Worm (Caenorhabditis elegans): ENCODE results near the gene Y65A5A.1.
A peak's percentile ranks its signal among the peaks of the same experiment; 100 is the strongest.

DNA sequence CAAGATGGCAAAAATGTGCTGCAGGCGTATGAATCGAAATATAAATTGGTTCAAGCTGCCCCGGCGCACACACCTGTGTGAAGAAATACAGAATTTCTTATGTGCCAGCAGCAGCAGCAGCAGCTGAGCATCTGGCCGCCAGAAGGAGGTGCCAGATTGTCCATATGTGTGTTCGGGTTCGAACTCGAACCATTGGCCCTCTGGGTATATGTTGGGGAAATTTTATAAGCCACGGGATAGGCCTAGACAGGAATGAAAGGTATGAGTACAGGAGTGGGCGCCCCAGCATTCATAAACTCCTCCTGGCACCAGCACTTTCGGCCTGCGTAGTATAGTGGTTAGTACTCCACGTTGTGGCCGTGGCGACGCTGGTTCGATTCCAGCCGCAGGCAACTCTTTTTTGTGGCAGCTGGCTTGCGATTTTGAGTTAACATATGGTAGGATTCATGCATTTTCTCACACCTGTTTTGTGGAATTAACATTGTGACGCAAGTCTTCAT is 11.4 kb downstream of the Y65A5A.1 start:
- TF ChIP-seq W03F9.2 (tag; optimal IDR thresholded peaks at IDR 0.05) = no peak
- TF ChIP-seq him-1 (tag; optimal IDR thresholded peaks at IDR 0.05) = no peak
- TF ChIP-seq dao-5 (tag; optimal IDR thresholded peaks at IDR 0.05) = peak; percentile 4
